Worm (Caenorhabditis elegans): ENCODE data around the gene Y39F10C.1.

- TF ChIP-seq him-1 (tag; optimal IDR thresholded peaks at IDR 0.05) (no peak), dao-5 (tag; optimal IDR thresholded peaks at IDR 0.05) (no peak)
Observed at ce11 chrII:684811-685210, 9.4 kb downstream of the Y39F10C.1 start, which contains the start of gene T02H6.5.
